Worm (Caenorhabditis elegans) whole organism, L4/young adult: ENCODE data around the gene gadr-3.

ENCODE experiments used
- W03F9.2 ChIP-seq: fragments of 150-350 bp; optimal IDR thresholded peaks from 2 replicates; lab custom pipeline; 2014; ENCODE audit warnings: missing biosample characterization, missing genetic modification characterization
- dao-5 ChIP-seq: sonication (generic microtip); optimal IDR thresholded peaks from 2 replicates; lab custom pipeline; 2016; ENCODE audit warnings: missing genotype, missing genetic modification characterization, moderate library complexity, missing compliant biosample characterization
- him-1 ChIP-seq: sonication (generic microtip); optimal IDR thresholded peaks from 2 replicates; lab custom pipeline; 2016; ENCODE audit warnings: missing genotype, missing genetic modification reagents, missing genetic modification characterization, missing compliant biosample characterization

The gadr-3 gene

ce11 chrIII:6265911-6266310, 19.9 kb downstream of the gadr-3 start, which contains the start of gene srg-6:
TSS of gene srg-6 (minus strand) at chrIII:6266011.
- TF ChIP-seq him-1 (no peak), dao-5 (tag; lab: Kevin White, UChicago) (no peak), W03F9.2 (no peak)

ce11 chrIII:6264447-6264846, 21.3 kb downstream of the gadr-3 start, which contains the start of gene srg-5:
TSS of gene srg-5 (minus strand) at chrIII:6264547.
- TF ChIP-seq dao-5 (tag; lab: Kevin White, UChicago) (no peak), W03F9.2 (no peak), him-1 (no peak)

ce11 chrIII:6261985-6262384, 23.8 kb downstream of the gadr-3 start, which contains the start of gene srg-4:
TSS of gene srg-4 (minus strand) at chrIII:6262085.
- TF ChIP-seq W03F9.2, result no peak
- TF ChIP-seq him-1, result no peak
- TF ChIP-seq dao-5 (tag; lab: Kevin White, UChicago), result no peak

- TF ChIP-seq dao-5 (tag; lab: Kevin White, UChicago) (no peak), him-1 (no peak), W03F9.2 (no peak)
These were observed 25.7 kb downstream of the gadr-3 start, which contains the start of gene srg-2 for ce11 chrIII:6260115-6260514. TSS of gene srg-2 (minus strand) at chrIII:6260215.

- no peak for TF ChIP-seq W03F9.2
- TF ChIP-seq dao-5 (tag; lab: Kevin White, UChicago), result no peak
- no peak for TF ChIP-seq him-1
These were observed 27.5 kb downstream of the gadr-3 start, which contains the start of gene srg-1 for ce11 chrIII:6258262-6258661. TSS of gene srg-1 (minus strand) at chrIII:6258362.

ce11 chrIII:6256675-6257074, 29.1 kb downstream of the gadr-3 start, which contains the start of gene srg-9:
TSS of gene srg-9 (minus strand) at chrIII:6256775.
- TF ChIP-seq him-1, result no peak
- TF ChIP-seq dao-5 (tag; lab: Kevin White, UChicago), result no peak
- no peak for TF ChIP-seq W03F9.2

ce11 chrIII:6254737-6255136, 31.1 kb downstream of the gadr-3 start, which contains the start of gene srg-8:
TSS of gene srg-8 (minus strand) at chrIII:6254837.
- TF ChIP-seq him-1, result no peak
- no peak for TF ChIP-seq dao-5 (tag; lab: Kevin White, UChicago)
- no peak for TF ChIP-seq W03F9.2

ce11 chrIII:6251511-6251910, 34.3 kb downstream of the gadr-3 start, which contains the start of gene amdh-1:
TSS of gene amdh-1 (plus strand) at chrIII:6251811.
- TF ChIP-seq dao-5 (tag; lab: Kevin White, UChicago), result no peak
- TF ChIP-seq W03F9.2, result no peak
- TF ChIP-seq him-1, result no peak

- TF ChIP-seq dao-5 (tag; lab: Kevin White, UChicago) (no peak), W03F9.2 (no peak), him-1 (no peak)
These were observed 37.6 kb downstream of the gadr-3 start, which contains the start of the genes gen-1 and stt-3 for ce11 chrIII:6248064-6248687. TSS of gene gen-1 (minus strand) at chrIII:6248158. TSS of gene stt-3 (plus strand) at chrIII:6248637.

ce11 chrIII:6245728-6246127, 40.1 kb downstream of the gadr-3 start, which contains the start of gene bcas-2:
TSS of gene bcas-2 (minus strand) at chrIII:6245828.
- TF ChIP-seq him-1, result no peak
- TF ChIP-seq W03F9.2, result no peak
- TF ChIP-seq dao-5 (tag; lab: Kevin White, UChicago), result no peak

ce11 chrIII:6240528-6240927, 45.3 kb downstream of the gadr-3 start, which contains the start of gene T12A2.3:
TSS of gene T12A2.3 (plus strand) at chrIII:6240828.
- no peak for TF ChIP-seq dao-5 (tag; lab: Kevin White, UChicago)
- no peak for TF ChIP-seq W03F9.2
- TF ChIP-seq him-1, result no peak

- TF ChIP-seq dao-5 (tag; lab: Kevin White, UChicago) (no peak), him-1 (no peak), W03F9.2 (no peak)
These were observed 49.1 kb downstream of the gadr-3 start, which contains the start of gene T12A2.21 for ce11 chrIII:6236649-6237048. TSS of gene T12A2.21 (minus strand) at chrIII:6236749.
